Worm (Caenorhabditis elegans): ENCODE data around the gene pkc-2.

pkc-2 gene

ce11 chrX:9428059-9428458 lies 63.4 kb downstream of the pkc-2 start, which contains the start of gene B0272.4:
B0272.4 (plus strand) TSS chrX:9428431.
- TF ChIP-seq W03F9.2 (tag; optimal IDR thresholded peaks at IDR 0.05) = no peak
- no peak for TF ChIP-seq him-1 (tag; optimal IDR thresholded peaks at IDR 0.05)
- no peak for TF ChIP-seq dao-5 (tag; optimal IDR thresholded peaks at IDR 0.05)

ce11 chrX:9431002-9431482 lies 66.4 kb downstream of the pkc-2 start, which contains the start of gene B0272.3:
B0272.3 (plus strand) TSS chrX:9431432.
- TF ChIP-seq dao-5 (tag; optimal IDR thresholded peaks at IDR 0.05) = no peak
